Worm (Caenorhabditis elegans) whole organism, L2 larva: Measurements from ENCODE around the gene srab-10.

Source experiments
- R02D3.7 ChIP-seq: fragments of 150-350 bp; optimal IDR thresholded peaks from 2 replicates; lab custom pipeline; 2014; ENCODE audit warnings: missing biosample characterization, missing genetic modification characterization
- ama-1 ChIP-seq: fragments of 150-350 bp; optimal IDR thresholded peaks from 2 replicates; lab custom pipeline; 2018; ENCODE audit warnings: inconsistent platforms
- ceh-82 ChIP-seq: fragments of 150-350 bp; optimal IDR thresholded peaks from 2 replicates; lab custom pipeline; 2014; ENCODE audit warnings: missing biosample characterization, missing genetic modification characterization
- mab-5 ChIP-seq: fragments of 150-350 bp; optimal IDR thresholded peaks from 2 replicates; lab custom pipeline; 2014; ENCODE audit warnings: missing biosample characterization, missing genetic modification characterization
- nhr-10 ChIP-seq: sonication (generic microtip); optimal IDR thresholded peaks from 2 replicates; lab custom pipeline; 2017; ENCODE audit warnings: missing biosample characterization, missing genetic modification characterization
- nhr-11 ChIP-seq: fragments of 150-350 bp; optimal IDR thresholded peaks from 2 replicates; lab custom pipeline; 2014; ENCODE audit warnings: missing biosample characterization, missing genetic modification characterization
- nhr-237 ChIP-seq: fragments of 150-350 bp; optimal IDR thresholded peaks from 2 replicates; lab custom pipeline; 2014; ENCODE audit warnings: missing biosample characterization, missing genetic modification characterization
- nhr-77 ChIP-seq: fragments of 150-350 bp; optimal IDR thresholded peaks from 2 replicates; lab custom pipeline; 2014; ENCODE audit warnings: missing biosample characterization, missing genetic modification characterization
- unc-62 ChIP-seq: fragments of 150-350 bp; optimal IDR thresholded peaks from 2 replicates; lab custom pipeline; 2014; ENCODE audit warnings: missing biosample characterization, missing genetic modification reagents, missing genetic modification characterization

- no peak for TF ChIP-seq nhr-77
- no peak for TF ChIP-seq ceh-82 (tag; lab: Kevin White, UChicago)
- TF ChIP-seq nhr-11, result no peak
- TF ChIP-seq ama-1 (lab: Kevin White, UChicago), result no peak
- no peak for TF ChIP-seq R02D3.7 (tag; lab: Kevin White, UChicago)
- TF ChIP-seq unc-62, result no peak
- no peak for TF ChIP-seq nhr-237
- TF ChIP-seq mab-5 (tag; lab: Kevin White, UChicago), result no peak
- no peak for TF ChIP-seq nhr-10
Measured at ce11 chrV:3145241-3145640, 847 bp upstream of the srab-10 start.
